Fruit fly (Drosophila melanogaster): ENCODE measurements around the gene mtgo.

mtgo gene

dm6 chr2L:16657467-16657866, 112.7 kb downstream of the mtgo start:
- no peak for TF ChIP-seq rib (GFP tag; IDR thresholded peaks at IDR 0.05)
- TF ChIP-seq B-H2 (GFP tag; optimal IDR thresholded peaks at IDR 0.05), result no peak
- no peak for TF ChIP-seq CG31441 (GFP tag; IDR thresholded peaks at IDR 0.05)
- no peak for TF ChIP-seq gem (tag; optimal IDR thresholded peaks at IDR 0.05)
- TF ChIP-seq CG2116 (GFP tag; optimal IDR thresholded peaks at IDR 0.05), result no peak
- TF ChIP-seq CG12219 (GFP tag; optimal IDR thresholded peaks at IDR 0.05), result no peak
- 0 out of 3 replicates have a peak, but pooled peaks have one; percentile 8 for TF ChIP-seq CG2199 (GFP tag; IDR thresholded peaks at IDR 0.05)
- TF ChIP-seq Doc3 (GFP tag; IDR thresholded peaks at IDR 0.05; ENCODE audit: partially characterized antibody), result no peak
- no peak for TF ChIP-seq CG6254 (GFP tag; optimal IDR thresholded peaks at IDR 0.05)
- TF ChIP-seq shn (GFP tag; optimal IDR thresholded peaks at IDR 0.05), result no peak
- TF ChIP-seq CG4360 (GFP tag; IDR thresholded peaks at IDR 0.05), result peak; percentile 48
- TF ChIP-seq CG4617 (GFP tag; optimal IDR thresholded peaks at IDR 0.05; ENCODE audit: borderline replicate concordance), result no peak
- peak; percentile 33 for TF ChIP-seq Med (GFP tag)
- no peak for TF ChIP-seq CG16863 (GFP tag; optimal IDR thresholded peaks at IDR 0.05)
- no peak for TF ChIP-seq ERR (GFP tag; optimal IDR thresholded peaks at IDR 0.05)
- no peak for TF ChIP-seq CG6854 (GFP tag; optimal IDR thresholded peaks at IDR 0.05)
- no peak for TF ChIP-seq kah (GFP tag; optimal IDR thresholded peaks at IDR 0.05)
- TF ChIP-seq CG8089 (GFP tag; optimal IDR thresholded peaks at IDR 0.05), result no peak
- no peak for TF ChIP-seq hbn (GFP tag; IDR thresholded peaks at IDR 0.05; ENCODE audit: partially characterized antibody)
- TF ChIP-seq ab (GFP tag; optimal IDR thresholded peaks at IDR 0.05), result no peak
- TF ChIP-seq Dref (GFP tag; IDR thresholded peaks at IDR 0.05), result no peak
- 0 out of 3 replicates have a peak, but pooled peaks have one; percentile 24 for TF ChIP-seq sr (GFP tag; IDR thresholded peaks at IDR 0.05)
- no peak for TF ChIP-seq CG5245 (GFP tag; optimal IDR thresholded peaks at IDR 0.05)
- no peak for TF ChIP-seq croc (GFP tag; conservative IDR thresholded peaks at IDR 0.05)
- TF ChIP-seq Ets65A (GFP tag), result peak; percentile 88
- no peak for TF ChIP-seq tin (GFP tag; optimal IDR thresholded peaks at IDR 0.05)
- no peak for TF ChIP-seq az2 (GFP tag; optimal IDR thresholded peaks at IDR 0.05)
- TF ChIP-seq Dfd (GFP tag; optimal IDR thresholded peaks at IDR 0.05), result peak in 1 of 2 experiments; percentile 88
- TF ChIP-seq pum (GFP tag; optimal IDR thresholded peaks at IDR 0.05), result no peak

- TF ChIP-seq schlank (tag; optimal IDR thresholded peaks at IDR 0.05), result no peak
- no peak for TF ChIP-seq CG16779 (GFP tag; IDR thresholded peaks at IDR 0.05)
- 0 out of 3 replicates have a peak, but pooled peaks have one; percentile 14 for TF ChIP-seq dysf (GFP tag; IDR thresholded peaks at IDR 0.05)
- no peak for TF ChIP-seq Hr51 (GFP tag; optimal IDR thresholded peaks at IDR 0.05)
- TF ChIP-seq Drgx (GFP tag; IDR thresholded peaks at IDR 0.05), result peak; percentile 52
- no peak for TF ChIP-seq fru (optimal IDR thresholded peaks at IDR 0.05)
- no peak for TF ChIP-seq CG15696 (tag; optimal IDR thresholded peaks at IDR 0.05)
- no peak for TF ChIP-seq Sry-δ (GFP tag; optimal IDR thresholded peaks at IDR 0.05)
- TF ChIP-seq CG9797 (GFP tag; optimal IDR thresholded peaks at IDR 0.05), result no peak
- no peak for TF ChIP-seq CG17361 (GFP tag; IDR thresholded peaks at IDR 0.05)
- TF ChIP-seq ap (GFP tag; IDR thresholded peaks at IDR 0.05), result no peak
- no peak for TF ChIP-seq CG2129 (GFP tag; IDR thresholded peaks at IDR 0.05; ENCODE audit: partially characterized antibody)
- TF ChIP-seq dmrt99B (tag; optimal IDR thresholded peaks at IDR 0.05), result no peak
- no peak for TF ChIP-seq inv (GFP tag; IDR thresholded peaks at IDR 0.05; ENCODE audit: partially characterized antibody)
- peak; percentile 73 for TF ChIP-seq sens (GFP tag)
- no peak for TF ChIP-seq D19A (tag; optimal IDR thresholded peaks at IDR 0.05)
- TF ChIP-seq so (GFP tag; IDR thresholded peaks at IDR 0.05), result no peak
- TF ChIP-seq Ada2b (GFP tag; IDR thresholded peaks at IDR 0.05), result 0 out of 2 replicates have a peak, but pooled peaks have one; percentile 7
- TF ChIP-seq corto (GFP tag; optimal IDR thresholded peaks at IDR 0.05), result no peak
- TF ChIP-seq peb (GFP tag; IDR thresholded peaks at IDR 0.05), result no peak
- no peak for TF ChIP-seq Mad (GFP tag; optimal IDR thresholded peaks at IDR 0.05)
- TF ChIP-seq seq (GFP tag; IDR thresholded peaks at IDR 0.05), result no peak
These were observed 127.5 kb downstream of the mtgo start for dm6 chr2L:16672290-16672689.

Measured in whole organism, embryonic.